Worm (Caenorhabditis elegans) whole organism, young adult: ENCODE measurements around the gene Y73C8B.5.
A peak's percentile ranks its signal among the peaks of the same experiment; 100 is the strongest.

Experiments
- B0019.2 ChIP-seq: fragments of 200-800 bp; sonication (Bioruptor generic); conservative IDR thresholded peaks from 2 replicates; pipeline ENCODE4 v1.3.6; 2022; ENCODE audit warnings: missing genetic modification reagents, missing genetic modification characterization, missing compliant biosample characterization
- F10E7.11 ChIP-seq: sonication (generic microtip); optimal IDR thresholded peaks from 2 replicates; lab custom pipeline; 2017; ENCODE audit warnings: mild to moderate bottlenecking, missing genetic modification characterization, moderate library complexity, missing compliant biosample characterization
- F22D6.2 ChIP-seq: sonication (generic microtip); optimal IDR thresholded peaks from 2 replicates; lab custom pipeline; 2016; ENCODE audit warnings: mild to moderate bottlenecking, missing genetic modification characterization, missing compliant biosample characterization
- F52B5.7 ChIP-seq: sonication (generic microtip); optimal IDR thresholded peaks from 2 replicates; lab custom pipeline; 2016; ENCODE audit warnings: mild to moderate bottlenecking, missing genetic modification characterization, missing compliant biosample characterization
- Y53G8AR.9 ChIP-seq: fragments of 200-800 bp; sonication (Bioruptor generic); conservative IDR thresholded peaks from 2 replicates; pipeline ENCODE4 v1.3.6; 2022; ENCODE audit warnings: missing genetic modification reagents, missing genetic modification characterization, missing compliant biosample characterization
- Y56A3A.18 ChIP-seq: fragments of 200-800 bp; sonication (Bioruptor generic); IDR thresholded peaks from 2 replicates; pipeline ENCODE4 v1.3.6; 2022; ENCODE audit warnings: missing genetic modification reagents, missing genetic modification characterization, missing compliant biosample characterization
- attf-5 ChIP-seq: fragments of 200-800 bp; sonication (Bioruptor generic); optimal IDR thresholded peaks from 2 replicates; lab custom pipeline; 2018; ENCODE audit warnings: mild to moderate bottlenecking, missing genetic modification characterization, missing compliant biosample characterization
- attf-6 ChIP-seq: fragments of 200-800 bp; sonication (Bioruptor generic); IDR thresholded peaks from 2 replicates; pipeline ENCODE4 v1.3.6; 2022; ENCODE audit warnings: missing genetic modification reagents, missing genetic modification characterization, missing compliant biosample characterization
- cebp-1 ChIP-seq, 2 experiments: fragments of 200-800 bp in 1 of 2; sonication (Bioruptor generic) in 1 of 2; sonication (generic microtip) in 1 of 2; IDR thresholded peaks in 1 of 2; optimal IDR thresholded peaks in 1 of 2; 2 replicates each; pipeline versions ENCODE4 v1.3.6 to Lab custom; 2017 to 2022; ENCODE audit warnings: missing compliant biosample characterization in 2 of 2, missing genetic modification characterization in 2 of 2, mild to moderate bottlenecking in 1 of 2, missing genetic modification reagents in 1 of 2, moderate library complexity in 1 of 2
- ceh-79 ChIP-seq: sonication (generic microtip); optimal IDR thresholded peaks from 2 replicates; lab custom pipeline; 2017; ENCODE audit warnings: mild to moderate bottlenecking, missing genetic modification characterization, missing compliant biosample characterization
- ceh-91 ChIP-seq: fragments of 200-800 bp; sonication (Bioruptor generic); IDR thresholded peaks from 2 replicates; pipeline ENCODE4 v1.3.6; 2022; ENCODE audit warnings: missing genetic modification reagents, missing genetic modification characterization, missing compliant biosample characterization
- die-1 ChIP-seq: sonication (generic microtip); optimal IDR thresholded peaks from 2 replicates; lab custom pipeline; 2016; ENCODE audit warnings: missing genotype, mild to moderate bottlenecking, missing genetic modification characterization, missing compliant biosample characterization
- egl-44 ChIP-seq: fragments of 200-800 bp; sonication (Bioruptor generic); IDR thresholded peaks from 2 replicates; pipeline ENCODE4 v1.3.6; 2022; ENCODE audit warnings: missing genetic modification reagents, missing genetic modification characterization, missing compliant biosample characterization
- egrh-3 ChIP-seq: fragments of 200-800 bp; sonication (Bioruptor generic); IDR thresholded peaks from 2 replicates; pipeline ENCODE4 v1.3.6; 2022; ENCODE audit warnings: missing genetic modification reagents, missing genetic modification characterization, missing compliant biosample characterization
- ekl-4 ChIP-seq: fragments of 200-800 bp; sonication (Bioruptor generic); IDR thresholded peaks from 2 replicates; pipeline ENCODE4 v1.3.6; 2022; ENCODE audit warnings: missing genetic modification reagents, missing genetic modification characterization, missing compliant biosample characterization
- fkh-3 ChIP-seq: sonication (generic microtip); optimal IDR thresholded peaks from 2 replicates; lab custom pipeline; 2016; ENCODE audit warnings: mild to moderate bottlenecking, missing genetic modification characterization, missing compliant biosample characterization
- him-1 ChIP-seq: sonication (generic microtip); optimal IDR thresholded peaks from 2 replicates; lab custom pipeline; 2016; ENCODE audit warnings: missing genotype, missing genetic modification reagents, missing genetic modification characterization, missing compliant biosample characterization
- hlh-26 ChIP-seq: fragments of 200-800 bp; sonication (Bioruptor generic); conservative IDR thresholded peaks from 2 replicates; pipeline ENCODE4 v1.3.6; 2022; ENCODE audit warnings: missing genetic modification reagents, missing genetic modification characterization, missing compliant biosample characterization
- hrde-1 ChIP-seq: sonication (generic microtip); optimal IDR thresholded peaks from 2 replicates; lab custom pipeline; 2016; ENCODE audit warnings: missing genetic modification characterization, mild to moderate bottlenecking, missing compliant biosample characterization, moderate library complexity, missing genotype, missing genetic modification reagents, borderline replicate concordance
- lag-1 ChIP-seq: fragments of 200-800 bp; sonication (Bioruptor generic); IDR thresholded peaks from 2 replicates; pipeline ENCODE4 v1.3.6; 2022; ENCODE audit warnings: missing genetic modification reagents, missing genetic modification characterization, missing compliant biosample characterization
- lin-40 ChIP-seq: sonication (generic microtip); optimal IDR thresholded peaks from 2 replicates; lab custom pipeline; 2016; ENCODE audit warnings: missing genetic modification characterization, mild to moderate bottlenecking, missing compliant biosample characterization, missing genotype, missing genetic modification reagents
- lir-1 ChIP-seq: fragments of 200-800 bp; sonication (Bioruptor generic); conservative IDR thresholded peaks from 2 replicates; pipeline ENCODE4 v1.3.6; 2022; ENCODE audit warnings: missing genetic modification reagents, missing genetic modification characterization, missing compliant biosample characterization
- madf-3 ChIP-seq: fragments of 200-800 bp; sonication (Bioruptor generic); IDR thresholded peaks from 2 replicates; pipeline ENCODE4 v1.3.6; 2022; ENCODE audit warnings: missing genetic modification reagents, missing genetic modification characterization, missing compliant biosample characterization
- madf-6 ChIP-seq: fragments of 200-800 bp; sonication (Bioruptor generic); IDR thresholded peaks from 2 replicates; pipeline ENCODE4 v1.3.6; 2022; ENCODE audit warnings: missing genetic modification reagents, missing genetic modification characterization, missing compliant biosample characterization
- mel-28 ChIP-seq: sonication (generic microtip); optimal IDR thresholded peaks from 2 replicates; lab custom pipeline; 2016; ENCODE audit warnings: borderline replicate concordance, mild to moderate bottlenecking, missing genetic modification characterization, missing compliant biosample characterization
- nfya-2 ChIP-seq: fragments of 200-800 bp; sonication (Bioruptor generic); IDR thresholded peaks from 2 replicates; pipeline ENCODE4 v1.3.6; 2022; ENCODE audit warnings: missing genetic modification reagents, missing genetic modification characterization, missing compliant biosample characterization
- nfyb-1 ChIP-seq: fragments of 200-800 bp; sonication (Bioruptor generic); IDR thresholded peaks from 2 replicates; pipeline ENCODE4 v1.3.6; 2022; ENCODE audit warnings: missing genetic modification reagents, missing genetic modification characterization, missing compliant biosample characterization
- nhr-120 ChIP-seq: fragments of 200-800 bp; sonication (Bioruptor generic); IDR thresholded peaks from 2 replicates; pipeline ENCODE4 v1.3.6; 2022; ENCODE audit warnings: missing genetic modification characterization, missing compliant biosample characterization
- pbrm-1 ChIP-seq: fragments of 200-800 bp; sonication (Bioruptor generic); IDR thresholded peaks from 2 replicates; pipeline ENCODE4 v1.3.6; 2022; ENCODE audit warnings: missing genetic modification reagents, missing genetic modification characterization, missing compliant biosample characterization
- snpc-1.3 ChIP-seq: sonication (generic microtip); optimal IDR thresholded peaks from 2 replicates; lab custom pipeline; 2017; ENCODE audit warnings: missing genetic modification characterization, mild to moderate bottlenecking, missing compliant biosample characterization, antibody characterized with exemption, moderate library complexity, missing genotype, missing genetic modification reagents; ENCODE audit not compliant: insufficient read depth
- snpc-4 ChIP-seq, 5 experiments: fragments of 150-350 bp in 1 of 5; sonication (generic microtip) in 4 of 5; optimal IDR thresholded peaks; 2 replicates each; lab custom pipeline; 2014 to 2018; ENCODE audit warnings: missing genetic modification characterization in 5 of 5, missing biosample characterization in 3 of 5, antibody characterized with exemption in 2 of 5, mild to moderate bottlenecking in 2 of 5, missing compliant biosample characterization in 2 of 5, missing genotype in 2 of 5, moderate library complexity in 2 of 5, missing genetic modification reagents in 1 of 5
- somi-1 ChIP-seq: fragments of 200-800 bp; sonication (Bioruptor generic); optimal IDR thresholded peaks from 2 replicates; lab custom pipeline; 2018; ENCODE audit warnings: mild to moderate bottlenecking, missing genetic modification characterization, missing compliant biosample characterization
- xnd-1 ChIP-seq: sonication (generic microtip); optimal IDR thresholded peaks from 2 replicates; lab custom pipeline; 2016; ENCODE audit warnings: missing genotype, missing genetic modification reagents, missing genetic modification characterization, missing compliant biosample characterization
- zfh-2 ChIP-seq: fragments of 200-800 bp; sonication (Bioruptor generic); conservative IDR thresholded peaks from 2 replicates; pipeline ENCODE4 v1.3.6; 2022; ENCODE audit warnings: missing genetic modification reagents, missing genetic modification characterization, missing compliant biosample characterization
- ztf-22 ChIP-seq: fragments of 200-800 bp; sonication (Bioruptor generic); optimal IDR thresholded peaks from 2 replicates; lab custom pipeline; 2018; ENCODE audit warnings: mild to moderate bottlenecking, missing genetic modification characterization, moderate library complexity, missing compliant biosample characterization
- ztf-26 ChIP-seq: sonication (generic microtip); optimal IDR thresholded peaks from 2 replicates; lab custom pipeline; 2017; ENCODE audit warnings: missing genetic modification characterization, missing compliant biosample characterization
- ztf-28 ChIP-seq: fragments of 200-800 bp; sonication (Bioruptor generic); IDR thresholded peaks from 2 replicates; pipeline ENCODE4 v1.3.6; 2022; ENCODE audit warnings: missing genetic modification reagents, missing genetic modification characterization, missing compliant biosample characterization

The Y73C8B.5 gene

ce11 chrV:3196832-3197329, at the start of gene Y73C8B.5, which contains the start of gene Y73C8B.1:
Y73C8B.5 (plus strand) TSS chrV:3197268.
Y73C8B.1 (minus strand) TSS chrV:3196882.
- no peak for TF ChIP-seq cebp-1 (GFP tag; IDR thresholded peaks at IDR 0.05; lab: Robert Waterston, UW)
- TF ChIP-seq cebp-1 (tag; optimal IDR thresholded peaks at IDR 0.05; lab: Kevin White, UChicago): peak; percentile 2
- no peak for TF ChIP-seq madf-3 (GFP tag; lab: Robert Waterston, UW)
- TF ChIP-seq, all 124 proteins: peak for 1

ce11 chrV:3149910-3150428, 47.1 kb upstream of the Y73C8B.5 start:
- TF ChIP-seq cebp-1 (GFP tag; IDR thresholded peaks at IDR 0.05; lab: Robert Waterston, UW) (no peak), cebp-1 (tag; optimal IDR thresholded peaks at IDR 0.05; lab: Kevin White, UChicago) (no peak), ztf-22 (GFP tag; lab: Kevin White, UChicago) (no peak), egrh-3 (GFP tag; lab: Robert Waterston, UW) (peak; percentile 39; the same call in 1 of the 2 replicates), lin-40 (tag; lab: Kevin White, UChicago) (no peak), fkh-3 (tag; lab: Kevin White, UChicago) (no peak), hlh-26 (GFP tag; lab: Robert Waterston, UW) (no peak), madf-6 (no peak), Y56A3A.18 (GFP tag; lab: Robert Waterston, UW) (no peak), hrde-1 (no peak), Y53G8AR.9 (GFP tag; lab: Robert Waterston, UW) (no peak), him-1 (tag; lab: Kevin White, UChicago) (no peak), zfh-2 (peak; percentile 89), attf-5 (GFP tag; lab: Kevin White, UChicago) (no peak), egl-44 (GFP tag; lab: Robert Waterston, UW) (no peak), ztf-28 (GFP tag; lab: Robert Waterston, UW) (peak; percentile 40; the same call in 1 of the 2 replicates), B0019.2 (GFP tag; lab: Robert Waterston, UW) (no peak), snpc-4 (GFP tag; optimal IDR thresholded peaks at IDR 0.05; lab: Kevin White, UChicago) (no peak), snpc-4 (tag; optimal IDR thresholded peaks at IDR 0.05; lab: Kevin White, UChicago) (peak in 2 of 4 experiments; percentile 58 to 86), nfya-2 (GFP tag; lab: Robert Waterston, UW) (no peak)

- no peak for TF ChIP-seq madf-3 (GFP tag; lab: Robert Waterston, UW)
- no peak for TF ChIP-seq egl-44 (GFP tag; lab: Robert Waterston, UW)
Observed at ce11 chrV:3151862-3152261, 45.2 kb upstream of the Y73C8B.5 start, which contains the start of gene srab-6. srab-6 (minus strand) TSS chrV:3151962.

ce11 chrV:3155072-3155471, 42.0 kb upstream of the Y73C8B.5 start, which contains the start of gene srab-7:
srab-7 (minus strand) TSS chrV:3155172.
- TF ChIP-seq Y53G8AR.9 (GFP tag; lab: Robert Waterston, UW) (no peak), ztf-26 (tag; lab: Kevin White, UChicago) (no peak), madf-3 (GFP tag; lab: Robert Waterston, UW) (no peak), lir-1 (no peak), lin-40 (tag; lab: Kevin White, UChicago) (no peak), F22D6.2 (no peak), ekl-4 (GFP tag; lab: Robert Waterston, UW) (no peak), pbrm-1 (no peak), mel-28 (tag; lab: Kevin White, UChicago) (no peak), ceh-79 (tag; lab: Kevin White, UChicago) (no peak), F10E7.11 (tag; lab: Kevin White, UChicago) (no peak)

ce11 chrV:3156786-3157185, 40.3 kb upstream of the Y73C8B.5 start, which contains the start of gene exh-1:
exh-1 (plus strand) TSS chrV:3157086.
- no peak for TF ChIP-seq snpc-1.3
- no peak for TF ChIP-seq attf-6
- no peak for TF ChIP-seq nhr-120 (GFP tag; lab: Robert Waterston, UW)
- TF ChIP-seq somi-1 (GFP tag; lab: Kevin White, UChicago): no peak
- no peak for TF ChIP-seq F52B5.7
- TF ChIP-seq him-1 (tag; lab: Kevin White, UChicago): no peak
- TF ChIP-seq ceh-91 (GFP tag; lab: Robert Waterston, UW): no peak
- TF ChIP-seq hrde-1: no peak
- TF ChIP-seq lag-1: no peak
- no peak for TF ChIP-seq mel-28 (tag; lab: Kevin White, UChicago)
- TF ChIP-seq xnd-1 (tag; lab: Kevin White, UChicago): no peak
- no peak for TF ChIP-seq die-1 (tag; lab: Kevin White, UChicago)
- no peak for TF ChIP-seq ceh-79 (tag; lab: Kevin White, UChicago)
- TF ChIP-seq nfyb-1 (GFP tag; lab: Robert Waterston, UW): no peak
